Worm (Caenorhabditis elegans): ENCODE measurements around the gene R07A4.2.

ce11 chrX:10727696-10728095, 18.6 kb downstream of the R07A4.2 start:
- TF ChIP-seq nhr-12 (tag; optimal IDR thresholded peaks at IDR 0.05) (no peak), alr-1 (tag; optimal IDR thresholded peaks at IDR 0.05) (no peak), lin-39 (tag; optimal IDR thresholded peaks at IDR 0.05) (no peak), egl-27 (tag; optimal IDR thresholded peaks at IDR 0.05) (no peak), lin-13 (GFP tag; optimal IDR thresholded peaks at IDR 0.05) (no peak), nhr-77 (tag; optimal IDR thresholded peaks at IDR 0.05) (no peak), nhr-25 (tag; optimal IDR thresholded peaks at IDR 0.05) (no peak), F13H6.1 (tag; optimal IDR thresholded peaks at IDR 0.05) (no peak)

Data from whole organism, L2 larva.